Worm (Caenorhabditis elegans): ENCODE results near the gene hmt-1.

hmt-1 gene

DNA sequence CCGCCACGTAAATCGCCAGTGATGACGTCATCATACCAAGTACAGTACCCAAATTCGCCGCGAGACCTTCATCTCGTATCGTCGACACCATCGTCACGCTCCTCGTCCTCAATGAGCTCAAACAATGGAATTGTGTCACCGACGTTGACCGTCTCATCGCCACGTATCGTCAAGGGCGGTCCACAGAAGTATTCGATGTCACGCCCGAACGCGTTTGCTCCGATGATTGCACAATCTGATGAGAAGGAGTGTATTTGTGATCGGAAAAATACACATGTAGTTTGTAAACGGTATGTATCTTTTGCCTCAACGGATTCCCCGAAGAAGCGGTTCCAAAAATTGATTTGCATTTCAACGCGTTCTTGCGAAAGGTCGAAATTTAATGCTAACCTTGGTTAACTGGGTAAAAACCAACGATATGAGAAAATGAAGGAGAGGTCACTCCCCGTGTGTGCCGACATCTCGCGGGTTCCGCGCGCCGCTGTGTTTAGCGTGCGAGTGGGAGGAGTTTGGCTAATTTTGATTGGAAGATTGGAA lies 9.6 kb downstream of the hmt-1 start (continued):
- peak; percentile 33; the same call in 1 of the 2 replicates for TF ChIP-seq hmg-1.1 (GFP tag; IDR thresholded peaks at IDR 0.05)
- TF ChIP-seq ama-1 (optimal IDR thresholded peaks at IDR 0.05): peak; percentile 99
- no peak for TF ChIP-seq ztf-7 (tag; optimal IDR thresholded peaks at IDR 0.05)
- no peak for TF ChIP-seq fos-1 (tag; optimal IDR thresholded peaks at IDR 0.05)
- TF ChIP-seq F49E8.2 (tag; optimal IDR thresholded peaks at IDR 0.05; ENCODE audit: borderline replicate concordance): peak; percentile 43
- TF ChIP-seq madf-5 (GFP tag; IDR thresholded peaks at IDR 0.05): no peak
- no peak for TF ChIP-seq ceh-28 (tag; optimal IDR thresholded peaks at IDR 0.05)
- TF ChIP-seq lin-29 (GFP tag; IDR thresholded peaks at IDR 0.05): no peak
- TF ChIP-seq ctbp-1 (GFP tag; IDR thresholded peaks at IDR 0.05): peak; percentile 24; the same call in 1 of the 2 replicates
- no peak for TF ChIP-seq zip-2 (tag; optimal IDR thresholded peaks at IDR 0.05)
- TF ChIP-seq ZK546.5 (tag; optimal IDR thresholded peaks at IDR 0.05): no peak
- TF ChIP-seq F44E2.7 (GFP tag; IDR thresholded peaks at IDR 0.05): no peak
- TF ChIP-seq ZK337.2 (GFP tag; IDR thresholded peaks at IDR 0.05): peak; percentile 48; the same call in 1 of the 2 replicates
- TF ChIP-seq ceh-44 (GFP tag; IDR thresholded peaks at IDR 0.05): no peak
- peak; percentile 45; the same call in 1 of the 2 replicates for TF ChIP-seq nhr-42 (GFP tag; IDR thresholded peaks at IDR 0.05)
- no peak for TF ChIP-seq zag-1 (tag; optimal IDR thresholded peaks at IDR 0.05)
- TF ChIP-seq Y105C5A.15 (GFP tag; IDR thresholded peaks at IDR 0.05): no peak
- TF ChIP-seq zip-11 (GFP tag; IDR thresholded peaks at IDR 0.05): no peak
- no peak for TF ChIP-seq jun-1 (tag; optimal IDR thresholded peaks at IDR 0.05)
- no peak for TF ChIP-seq spr-3 (GFP tag; optimal IDR thresholded peaks at IDR 0.05)
- TF ChIP-seq lin-1 (GFP tag; IDR thresholded peaks at IDR 0.05): no peak
- TF ChIP-seq mdt-29 (GFP tag; IDR thresholded peaks at IDR 0.05): peak; percentile 37; the same call in 1 of the 2 replicates
- no peak for TF ChIP-seq ces-1 (GFP tag; optimal IDR thresholded peaks at IDR 0.05)
- no peak for TF ChIP-seq nhr-10 (tag; optimal IDR thresholded peaks at IDR 0.05)
- peak; percentile 90 for TF ChIP-seq snpc-4 (tag; optimal IDR thresholded peaks at IDR 0.05)
- no peak for TF ChIP-seq F10B5.3 (tag; optimal IDR thresholded peaks at IDR 0.05)
- no peak for TF ChIP-seq php-3 (GFP tag; IDR thresholded peaks at IDR 0.05)
- TF ChIP-seq dve-1 (tag; optimal IDR thresholded peaks at IDR 0.05; ENCODE audit: insufficient read depth): peak; percentile 40
- TF ChIP-seq dpl-1 (GFP tag; optimal IDR thresholded peaks at IDR 0.05): peak; percentile 11
- TF ChIP-seq egl-43 (GFP tag; IDR thresholded peaks at IDR 0.05): no peak
- TF ChIP-seq daf-8 (GFP tag; IDR thresholded peaks at IDR 0.05): no peak
- TF ChIP-seq mep-1 (tag; optimal IDR thresholded peaks at IDR 0.05): peak; percentile 49
- TF ChIP-seq hlh-11 (tag; optimal IDR thresholded peaks at IDR 0.05): no peak
- no peak for TF ChIP-seq ceh-32 (tag; optimal IDR thresholded peaks at IDR 0.05; ENCODE audit: poor library complexity)
- no peak for TF ChIP-seq lin-39 (tag; optimal IDR thresholded peaks at IDR 0.05)
- no peak for TF ChIP-seq unc-62 (GFP tag; optimal IDR thresholded peaks at IDR 0.05 in 1 of 2)
- TF ChIP-seq unc-62 (tag; optimal IDR thresholded peaks at IDR 0.05): no peak
- no peak for TF ChIP-seq mxl-2 (GFP tag; conservative IDR thresholded peaks at IDR 0.05)
- TF ChIP-seq fkh-10 (GFP tag; optimal IDR thresholded peaks at IDR 0.05): no peak
- peak; percentile 56 for TF ChIP-seq nhr-102 (tag; optimal IDR thresholded peaks at IDR 0.05)
- no peak for TF ChIP-seq nhr-6 (tag; optimal IDR thresholded peaks at IDR 0.05)
- no peak for TF ChIP-seq Y5F2A.4 (GFP tag; optimal IDR thresholded peaks at IDR 0.05)
- no peak for TF ChIP-seq ztf-11 (tag; optimal IDR thresholded peaks at IDR 0.05)
- no peak for TF ChIP-seq nhr-111 (GFP tag; optimal IDR thresholded peaks at IDR 0.05)
- no peak for TF ChIP-seq nhr-77 (tag; optimal IDR thresholded peaks at IDR 0.05)
- peak; percentile 19 for TF ChIP-seq sdz-12 (GFP tag; optimal IDR thresholded peaks at IDR 0.05)
- no peak for TF ChIP-seq daf-12 (tag; optimal IDR thresholded peaks at IDR 0.05)
- TF ChIP-seq dmd-9 (GFP tag; IDR thresholded peaks at IDR 0.05): 0 out of 2 replicates have a peak, but pooled peaks have one; percentile 17
- TF ChIP-seq zfp-2 (tag; optimal IDR thresholded peaks at IDR 0.05): no peak
- no peak for TF ChIP-seq tag-97 (GFP tag; IDR thresholded peaks at IDR 0.05)
- TF ChIP-seq T26A8.4 (GFP tag; IDR thresholded peaks at IDR 0.05): peak; percentile 65
- TF ChIP-seq D1046.2 (GFP tag; IDR thresholded peaks at IDR 0.05): no peak
- no peak for TF ChIP-seq gei-8 (GFP tag; optimal IDR thresholded peaks at IDR 0.05)

Data from whole organism, L4 larva.